Worm (Caenorhabditis elegans) whole organism, L3 larva: ENCODE data around the gene F21H7.5.

ENCODE experiments used
- R02D3.7 ChIP-seq: fragments of 150-350 bp; optimal IDR thresholded peaks from 2 replicates; lab custom pipeline; 2014; ENCODE audit warnings: missing biosample characterization, missing genetic modification characterization
- ZK546.5 ChIP-seq: sonication (generic microtip); optimal IDR thresholded peaks from 2 replicates; lab custom pipeline; 2017; ENCODE audit warnings: missing biosample characterization, missing genetic modification characterization
- aly-2 ChIP-seq: fragments of 150-350 bp; optimal IDR thresholded peaks from 2 replicates; lab custom pipeline; 2014; ENCODE audit warnings: missing biosample characterization, missing genetic modification characterization
- ama-1 ChIP-seq: fragments of 150-350 bp; optimal IDR thresholded peaks from 2 replicates; lab custom pipeline; 2018
- ceh-16 ChIP-seq: sonication (generic microtip); optimal IDR thresholded peaks from 2 replicates; lab custom pipeline; 2017; ENCODE audit warnings: missing biosample characterization, missing genetic modification characterization
- ceh-28 ChIP-seq: fragments of 150-350 bp; optimal IDR thresholded peaks from 2 replicates; lab custom pipeline; 2014; ENCODE audit warnings: missing biosample characterization, missing genetic modification reagents, missing genetic modification characterization
- ceh-82 ChIP-seq: fragments of 150-350 bp; optimal IDR thresholded peaks from 2 replicates; lab custom pipeline; 2014; ENCODE audit warnings: missing biosample characterization, missing genetic modification characterization
- ceh-9 ChIP-seq: sonication (generic microtip); optimal IDR thresholded peaks from 2 replicates; lab custom pipeline; 2018; ENCODE audit warnings: missing biosample characterization, missing genetic modification characterization
- daf-12 ChIP-seq: fragments of 150-350 bp; optimal IDR thresholded peaks from 2 replicates; lab custom pipeline; 2014; ENCODE audit warnings: missing biosample characterization, missing genetic modification reagents, missing genetic modification characterization
- elt-1 ChIP-seq: fragments of 150-350 bp; optimal IDR thresholded peaks from 2 replicates; lab custom pipeline; 2014; ENCODE audit warnings: missing biosample characterization, missing genetic modification characterization
- eor-1 ChIP-seq, 2 experiments: fragments of 150-350 bp; optimal IDR thresholded peaks; 2 replicates each; lab custom pipeline; 2014 to 2018; ENCODE audit warnings: missing biosample characterization in 2 of 2, missing genetic modification characterization in 2 of 2
- fkh-10 ChIP-seq: sonication (generic microtip); optimal IDR thresholded peaks from 2 replicates; lab custom pipeline; 2017; ENCODE audit warnings: missing biosample characterization, missing genetic modification reagents, missing genetic modification characterization
- fkh-2 ChIP-seq: fragments of 150-350 bp; optimal IDR thresholded peaks from 2 replicates; lab custom pipeline; 2014; ENCODE audit warnings: missing biosample characterization, missing genetic modification reagents, missing genetic modification characterization
- fos-1 ChIP-seq: fragments of 150-350 bp; optimal IDR thresholded peaks from 2 replicates; lab custom pipeline; 2014; ENCODE audit warnings: missing biosample characterization, missing genetic modification characterization
- jun-1 ChIP-seq: fragments of 150-350 bp; optimal IDR thresholded peaks from 2 replicates; lab custom pipeline; 2014; ENCODE audit warnings: missing biosample characterization, missing genetic modification reagents, missing genetic modification characterization
- lin-15B ChIP-seq: fragments of 150-350 bp; optimal IDR thresholded peaks from 2 replicates; lab custom pipeline; 2014; ENCODE audit warnings: missing biosample characterization, missing genetic modification characterization
- lin-39 ChIP-seq: fragments of 150-350 bp; optimal IDR thresholded peaks from 2 replicates; lab custom pipeline; 2018; ENCODE audit warnings: missing biosample characterization, missing genetic modification reagents, missing genetic modification characterization
- lsy-12 ChIP-seq: sonication (generic microtip); optimal IDR thresholded peaks from 2 replicates; lab custom pipeline; 2016; ENCODE audit warnings: mild to moderate bottlenecking, missing genetic modification characterization, missing compliant biosample characterization
- nfya-1 ChIP-seq: sonication (generic microtip); optimal IDR thresholded peaks from 2 replicates; lab custom pipeline; 2017; ENCODE audit warnings: missing genetic modification characterization, mild to moderate bottlenecking, missing compliant biosample characterization, antibody characterized with exemption, moderate library complexity; ENCODE audit not compliant: insufficient read depth
- nhr-11 ChIP-seq: fragments of 150-350 bp; optimal IDR thresholded peaks from 2 replicates; lab custom pipeline; 2014; ENCODE audit warnings: missing biosample characterization, missing genetic modification characterization
- nhr-12 ChIP-seq: fragments of 150-350 bp; optimal IDR thresholded peaks from 2 replicates; lab custom pipeline; 2014; ENCODE audit warnings: missing biosample characterization, missing genetic modification characterization
- nhr-23 ChIP-seq: fragments of 150-350 bp; optimal IDR thresholded peaks from 2 replicates; lab custom pipeline; 2014; ENCODE audit warnings: missing biosample characterization, missing genetic modification reagents, missing genetic modification characterization
- nhr-25 ChIP-seq: sonication (generic microtip); optimal IDR thresholded peaks from 2 replicates; lab custom pipeline; 2017; ENCODE audit warnings: missing biosample characterization, missing genetic modification characterization
- nhr-28 ChIP-seq: fragments of 150-350 bp; optimal IDR thresholded peaks from 2 replicates; lab custom pipeline; 2014; ENCODE audit warnings: missing biosample characterization, missing genetic modification characterization
- nhr-67 ChIP-seq: fragments of 150-350 bp; optimal IDR thresholded peaks from 2 replicates; lab custom pipeline; 2014; ENCODE audit warnings: missing biosample characterization, missing genetic modification characterization
- nhr-76 ChIP-seq: fragments of 150-350 bp; sonication (generic microtip); optimal IDR thresholded peaks from 5 replicates; lab custom pipeline; 2014; ENCODE audit warnings: missing biosample characterization, missing genetic modification characterization
- pha-4 ChIP-seq: fragments of 150-350 bp; optimal IDR thresholded peaks from 2 replicates; lab custom pipeline; 2014; ENCODE audit warnings: missing biosample characterization, missing genetic modification reagents, missing genetic modification characterization
- skn-1 ChIP-seq: fragments of 150-350 bp; optimal IDR thresholded peaks from 2 replicates; lab custom pipeline; 2014; ENCODE audit warnings: missing biosample characterization, missing genetic modification characterization
- snpc-4 ChIP-seq: fragments of 150-350 bp; optimal IDR thresholded peaks from 2 replicates; lab custom pipeline; 2014; ENCODE audit warnings: missing biosample characterization, missing genetic modification characterization
- tbx-2 ChIP-seq: sonication (generic microtip); optimal IDR thresholded peaks from 2 replicates; lab custom pipeline; 2016; ENCODE audit warnings: mild to moderate bottlenecking, missing genetic modification characterization, missing compliant biosample characterization
- unc-39 ChIP-seq: sonication (generic microtip); optimal IDR thresholded peaks from 4 replicates; lab custom pipeline; 2017; ENCODE audit warnings: missing biosample characterization, missing genetic modification characterization
- unc-62 ChIP-seq: fragments of 150-350 bp; sonication (generic microtip); optimal IDR thresholded peaks from 4 replicates; lab custom pipeline; 2014; ENCODE audit warnings: missing biosample characterization, missing genetic modification reagents, missing genetic modification characterization
- zag-1 ChIP-seq: fragments of 150-350 bp; optimal IDR thresholded peaks from 2 replicates; lab custom pipeline; 2014; ENCODE audit warnings: missing biosample characterization, missing genetic modification characterization
- ztf-4 ChIP-seq: fragments of 150-350 bp; optimal IDR thresholded peaks from 2 replicates; lab custom pipeline; 2014; ENCODE audit warnings: missing biosample characterization, missing genetic modification characterization

The F21H7.5 gene

ce11 chrV:16235135-16235534 lies 2.2 kb upstream of the F21H7.5 start, which contains the start of gene F21H7.3:
TSS of gene F21H7.3 (minus strand) at chrV:16235235.
- no peak for TF ChIP-seq nhr-11
- no peak for TF ChIP-seq elt-1 (tag; lab: Kevin White, UChicago)
- no peak for TF ChIP-seq zag-1 (tag; lab: Kevin White, UChicago)
- no peak for TF ChIP-seq ceh-82 (tag; lab: Kevin White, UChicago)
- no peak for TF ChIP-seq pha-4 (tag; lab: Kevin White, UChicago)
- no peak for TF ChIP-seq nhr-25 (tag; lab: Kevin White, UChicago)
- no peak for TF ChIP-seq ceh-16 (tag; lab: Kevin White, UChicago)
- TF ChIP-seq snpc-4 (tag; lab: Kevin White, UChicago), result no peak
- TF ChIP-seq jun-1 (tag; lab: Kevin White, UChicago), result no peak
- TF ChIP-seq nhr-12, result no peak
- no peak for TF ChIP-seq lin-39 (tag; lab: Kevin White, UChicago)
- TF ChIP-seq nhr-67, result no peak
- no peak for TF ChIP-seq nhr-76 (tag; lab: Kevin White, UChicago)
- no peak for TF ChIP-seq unc-62

- TF ChIP-seq unc-62 (no peak), ceh-16 (tag; lab: Kevin White, UChicago) (no peak), lin-15B (tag; lab: Kevin White, UChicago) (no peak)
- TF ChIP-seq, all 47 proteins: peak for 0
These were observed 1.7 kb upstream of the F21H7.5 start, which contains the start of gene srh-98 for ce11 chrV:16235647-16236046. TSS of gene srh-98 (minus strand) at chrV:16235747.

ce11 chrV:16244078-16244477 lies 6.8 kb downstream of the F21H7.5 start, which contains the start of gene srh-104:
TSS of gene srh-104 (minus strand) at chrV:16244178.
- TF ChIP-seq skn-1 (no peak), elt-1 (tag; lab: Kevin White, UChicago) (no peak), R02D3.7 (tag; lab: Kevin White, UChicago) (no peak), nhr-67 (no peak), nhr-23 (tag; lab: Kevin White, UChicago) (no peak), zag-1 (tag; lab: Kevin White, UChicago) (no peak), aly-2 (tag; lab: Kevin White, UChicago) (no peak), lsy-12 (no peak), ceh-16 (tag; lab: Kevin White, UChicago) (no peak)

- TF ChIP-seq ztf-4 (no peak), lsy-12 (no peak), lin-39 (tag; lab: Kevin White, UChicago) (no peak), tbx-2 (no peak)
These were observed 9.3 kb downstream of the F21H7.5 start, which contains the start of gene srh-95 for ce11 chrV:16246579-16246978. TSS of gene srh-95 (plus strand) at chrV:16246879.

- TF ChIP-seq nhr-12 (no peak), nfya-1 (tag; lab: Kevin White, UChicago) (no peak), unc-62 (no peak), eor-1 (tag; optimal IDR thresholded peaks at IDR 0.05; lab: Kevin White, UChicago) (no peak), ZK546.5 (tag; lab: Kevin White, UChicago) (no peak), ama-1 (lab: Kevin White, UChicago) (no peak), ztf-4 (no peak), nhr-28 (no peak), nhr-67 (no peak), lin-39 (tag; lab: Kevin White, UChicago) (no peak), zag-1 (tag; lab: Kevin White, UChicago) (no peak), daf-12 (tag; lab: Kevin White, UChicago) (no peak), ceh-9 (no peak)
These were observed 11.8 kb downstream of the F21H7.5 start for ce11 chrV:16249105-16249504.

- TF ChIP-seq fkh-10 (GFP tag; lab: Kevin White, UChicago) (no peak), nhr-28 (no peak), eor-1 (tag; optimal IDR thresholded peaks at IDR 0.05; lab: Kevin White, UChicago) (no peak), pha-4 (tag; lab: Kevin White, UChicago) (no peak), ceh-16 (tag; lab: Kevin White, UChicago) (no peak), tbx-2 (no peak), fkh-2 (tag; lab: Kevin White, UChicago) (no peak), aly-2 (tag; lab: Kevin White, UChicago) (no peak), snpc-4 (tag; lab: Kevin White, UChicago) (no peak), fos-1 (tag; lab: Kevin White, UChicago) (no peak), jun-1 (tag; lab: Kevin White, UChicago) (no peak), unc-39 (no peak), ceh-28 (tag; lab: Kevin White, UChicago) (no peak), unc-62 (no peak)
These were observed 16.4 kb downstream of the F21H7.5 start, which contains the start of gene gcy-20 for ce11 chrV:16253687-16254086. TSS of gene gcy-20 (minus strand) at chrV:16253787.
